Fruit fly (Drosophila melanogaster): ENCODE data around the gene Srg1.
A peak's percentile ranks its signal among the peaks of the same experiment; 100 is the strongest.

Srg1 gene

dm6 chr3R:24870389-24871048, 6.0 kb upstream of the Srg1 start, which contains the start of gene CycB3 (continued):
- no peak for TF ChIP-seq CG8089 (GFP tag; optimal IDR thresholded peaks at IDR 0.05)
- no peak for TF ChIP-seq ind (GFP tag; optimal IDR thresholded peaks at IDR 0.05)
- no peak for TF ChIP-seq CG12104 (GFP tag; optimal IDR thresholded peaks at IDR 0.05)
- no peak for TF ChIP-seq CG9609 (GFP tag; optimal IDR thresholded peaks at IDR 0.05)
- TF ChIP-seq en (GFP tag; optimal IDR thresholded peaks at IDR 0.05), result no peak
- no peak for TF ChIP-seq CG8290 (GFP tag; optimal IDR thresholded peaks at IDR 0.05)
- no peak for TF ChIP-seq CG8290 (tag; optimal IDR thresholded peaks at IDR 0.05)
- TF ChIP-seq CG11093 (GFP tag; IDR thresholded peaks at IDR 0.05), result no peak
- TF ChIP-seq CG16815 (GFP tag; optimal IDR thresholded peaks at IDR 0.05), result no peak
- TF ChIP-seq Oli (tag; optimal IDR thresholded peaks at IDR 0.05), result no peak
- TF ChIP-seq gfzf (GFP tag; optimal IDR thresholded peaks at IDR 0.05), result peak; percentile 92
- no peak for TF ChIP-seq CG2875 (GFP tag; optimal IDR thresholded peaks at IDR 0.05)
- no peak for TF ChIP-seq CG10209 (GFP tag; optimal IDR thresholded peaks at IDR 0.05)
- TF ChIP-seq Scr (GFP tag; IDR thresholded peaks at IDR 0.05; ENCODE audit: partially characterized antibody), result peak; percentile 44; the same call in 1 of the 2 replicates
- peak; percentile 51 for TF ChIP-seq CG12659 (GFP tag; optimal IDR thresholded peaks at IDR 0.05)
- TF ChIP-seq CG18599 (GFP tag; optimal IDR thresholded peaks at IDR 0.05), result no peak
- no peak for TF ChIP-seq CG2889 (GFP tag; IDR thresholded peaks at IDR 0.05)
- no peak for TF ChIP-seq disco-r (GFP tag; optimal IDR thresholded peaks at IDR 0.05)
- TF ChIP-seq ab (GFP tag; optimal IDR thresholded peaks at IDR 0.05), result no peak
- TF ChIP-seq Dp (GFP tag; optimal IDR thresholded peaks at IDR 0.05), result peak; percentile 99
- TF ChIP-seq Hsf (GFP tag; optimal IDR thresholded peaks at IDR 0.05), result peak; percentile 11
- peak; percentile 79 for TF ChIP-seq trem (tag; optimal IDR thresholded peaks at IDR 0.05)
- no peak for TF ChIP-seq Neu2 (GFP tag; optimal IDR thresholded peaks at IDR 0.05; ENCODE audit: borderline replicate concordance)
- TF ChIP-seq ranshi (GFP tag; IDR thresholded peaks at IDR 0.05), result no peak; the same call in 1 of the 2 replicates
- TF ChIP-seq CHES-1-like (GFP tag; optimal IDR thresholded peaks at IDR 0.05), result peak; percentile 39
- peak; percentile 42 for TF ChIP-seq CG3847 (GFP tag; IDR thresholded peaks at IDR 0.05)
- TF ChIP-seq Bteb2 (GFP tag; optimal IDR thresholded peaks at IDR 0.05), result no peak
- no peak for TF ChIP-seq CG17568 (GFP tag; optimal IDR thresholded peaks at IDR 0.05)
- peak; percentile 91 for TF ChIP-seq phol (tag; optimal IDR thresholded peaks at IDR 0.05)
- no peak for TF ChIP-seq CG4404 (GFP tag; IDR thresholded peaks at IDR 0.05)
- peak; percentile 34 for TF ChIP-seq bcd (GFP tag; optimal IDR thresholded peaks at IDR 0.05)
- no peak for TF ChIP-seq odd (GFP tag; optimal IDR thresholded peaks at IDR 0.05)
- peak in 1 of 3 experiments; percentile 28 for TF ChIP-seq Stat92E (GFP tag; optimal IDR thresholded peaks at IDR 0.05)
- no peak for TF ChIP-seq CG11247 (GFP tag; IDR thresholded peaks at IDR 0.05)
- TF ChIP-seq Eip74EF (GFP tag; optimal IDR thresholded peaks at IDR 0.05), result no peak
- no peak for TF ChIP-seq CG11504 (tag; optimal IDR thresholded peaks at IDR 0.05)
- TF ChIP-seq CG7745 (tag; optimal IDR thresholded peaks at IDR 0.05), result no peak
- TF ChIP-seq Awh (GFP tag; IDR thresholded peaks at IDR 0.05), result no peak
- TF ChIP-seq CG34422 (GFP tag; IDR thresholded peaks at IDR 0.05), result 0 out of 3 replicates have a peak, but pooled peaks have one; percentile 22
- TF ChIP-seq ase (GFP tag; IDR thresholded peaks at IDR 0.05), result peak; percentile 36; the same call in 1 of the 3 replicates
- TF ChIP-seq CG3163 (GFP tag; optimal IDR thresholded peaks at IDR 0.05), result no peak
- no peak for TF ChIP-seq CG1024 (GFP tag; IDR thresholded peaks at IDR 0.05)
- TF ChIP-seq ap (GFP tag; IDR thresholded peaks at IDR 0.05), result no peak
- peak; percentile 63 for TF ChIP-seq CG33213 (GFP tag; optimal IDR thresholded peaks at IDR 0.05)
- no peak for TF ChIP-seq Asciz (GFP tag; optimal IDR thresholded peaks at IDR 0.05)
- peak; percentile 41 for TF ChIP-seq CG10979 (tag; optimal IDR thresholded peaks at IDR 0.05)
- no peak for TF ChIP-seq Atf-2 (GFP tag; optimal IDR thresholded peaks at IDR 0.05)
- no peak for TF ChIP-seq Mrtf (GFP tag; IDR thresholded peaks at IDR 0.05)
- TF ChIP-seq zfh1 (GFP tag; IDR thresholded peaks at IDR 0.05), result peak; percentile 43; the same call in 1 of the 3 replicates
- no peak for TF ChIP-seq Gsc (GFP tag; IDR thresholded peaks at IDR 0.05)

Data from whole organism, embryonic.